Fruit fly (Drosophila melanogaster) Kc167 (cell line): ENCODE measurements around the gene prd1.

Experiments
- Myc ChIP-seq: fragments of >200 bp; optimal IDR thresholded peaks from 2 replicates; lab custom pipeline; 2017; ENCODE audit warnings: missing external identifiers
- h ChIP-seq: fragments of >200 bp; optimal IDR thresholded peaks from 3 replicates; lab custom pipeline; 2018; ENCODE audit warnings: missing external identifiers
- insv ChIP-seq: fragments of >200 bp; optimal IDR thresholded peaks from 3 replicates; lab custom pipeline; 2018; ENCODE audit warnings: missing external identifiers

DNA sequence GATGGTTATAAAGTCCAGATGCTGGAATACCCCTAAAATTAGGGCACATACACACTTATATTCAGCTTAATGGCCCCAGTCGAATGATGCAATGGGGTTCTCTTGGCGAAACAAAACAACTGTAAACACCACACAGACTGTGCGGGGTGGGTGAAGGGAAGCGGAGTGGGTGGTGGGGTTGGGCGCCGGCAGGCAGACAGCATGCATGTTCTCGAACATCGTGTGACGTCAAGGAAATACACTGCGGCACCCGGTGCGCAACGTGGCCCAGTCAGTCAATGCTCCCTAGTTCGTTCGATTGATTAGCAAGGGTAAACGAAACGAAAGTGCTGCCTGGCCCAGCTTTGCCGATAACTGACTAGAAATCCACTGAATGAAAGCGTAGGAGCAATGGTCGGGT, 24.3 kb downstream of the prd1 start:
- TF ChIP-seq insv (lab: Kevin White, UChicago): no peak
- no peak for TF ChIP-seq h
- TF ChIP-seq Myc (lab: Kevin White, UChicago): no peak
